Worm (Caenorhabditis elegans): ENCODE results near the gene F21C10.9.

The F21C10.9 gene

ce11 chrV:9054771-9055170, 43.7 kb downstream of the F21C10.9 start, which contains the start of gene swm-1:
Gene swm-1, minus strand, starts transcription at chrV:9054871.
- TF ChIP-seq fkh-6 (tag; optimal IDR thresholded peaks at IDR 0.05) (no peak), hlh-6 (tag; optimal IDR thresholded peaks at IDR 0.05) (no peak), lim-6 (tag; optimal IDR thresholded peaks at IDR 0.05) (no peak), unc-3 (GFP tag; conservative IDR thresholded peaks at IDR 0.05) (no peak), unc-3 (tag; optimal IDR thresholded peaks at IDR 0.05) (no peak), hlh-8 (tag; optimal IDR thresholded peaks at IDR 0.05) (no peak), ama-1 (optimal IDR thresholded peaks at IDR 0.05) (no peak), fax-1 (tag; optimal IDR thresholded peaks at IDR 0.05) (no peak), ceh-6 (GFP tag; optimal IDR thresholded peaks at IDR 0.05) (no peak), hlh-13 (GFP tag; optimal IDR thresholded peaks at IDR 0.05) (no peak), ceh-14 (tag; optimal IDR thresholded peaks at IDR 0.05) (no peak), F13H6.1 (tag; optimal IDR thresholded peaks at IDR 0.05) (no peak), hlh-30 (tag; optimal IDR thresholded peaks at IDR 0.05; ENCODE audit: insufficient read depth) (no peak), hlh-15 (tag; optimal IDR thresholded peaks at IDR 0.05) (no peak), K09A11.1 (tag; optimal IDR thresholded peaks at IDR 0.05; ENCODE audit: insufficient read depth) (no peak), ceh-34 (tag; optimal IDR thresholded peaks at IDR 0.05) (no peak), elt-2 (tag; optimal IDR thresholded peaks at IDR 0.05) (no peak), Y22D7AL.16 (tag; optimal IDR thresholded peaks at IDR 0.05) (no peak), ceh-18 (tag; optimal IDR thresholded peaks at IDR 0.05) (no peak)

- TF ChIP-seq ceh-22 (tag; optimal IDR thresholded peaks at IDR 0.05) (no peak), pat-9 (tag; optimal IDR thresholded peaks at IDR 0.05) (no peak), ref-2 (tag; optimal IDR thresholded peaks at IDR 0.05) (no peak), nfya-1 (tag; optimal IDR thresholded peaks at IDR 0.05) (no peak), pros-1 (tag; optimal IDR thresholded peaks at IDR 0.05) (no peak), eyg-1 (tag; optimal IDR thresholded peaks at IDR 0.05) (no peak), sox-4 (tag; optimal IDR thresholded peaks at IDR 0.05) (no peak), C08G9.2 (tag; optimal IDR thresholded peaks at IDR 0.05) (no peak), pha-4 (tag; optimal IDR thresholded peaks at IDR 0.05) (no peak), K02D7.2 (tag; optimal IDR thresholded peaks at IDR 0.05) (no peak), ceh-30 (tag; optimal IDR thresholded peaks at IDR 0.05) (no peak)
Observed at ce11 chrV:9053969-9054368, 44.5 kb downstream of the F21C10.9 start, which contains the start of gene C25E10.8. Gene C25E10.8, minus strand, starts transcription at chrV:9054069.

- TF ChIP-seq hlh-6 (tag; optimal IDR thresholded peaks at IDR 0.05), result no peak
- TF ChIP-seq hlh-15 (tag; optimal IDR thresholded peaks at IDR 0.05), result no peak
- no peak for TF ChIP-seq ahr-1 (tag; optimal IDR thresholded peaks at IDR 0.05)
- no peak for TF ChIP-seq lim-6 (tag; optimal IDR thresholded peaks at IDR 0.05)
- TF ChIP-seq unc-3 (GFP tag; conservative IDR thresholded peaks at IDR 0.05), result no peak
- no peak for TF ChIP-seq unc-3 (tag; optimal IDR thresholded peaks at IDR 0.05)
- TF ChIP-seq ceh-24 (tag; optimal IDR thresholded peaks at IDR 0.05), result no peak
- no peak for TF ChIP-seq unc-86 (tag; optimal IDR thresholded peaks at IDR 0.05)
- TF ChIP-seq pag-3 (tag; optimal IDR thresholded peaks at IDR 0.05; ENCODE audit: borderline replicate concordance), result no peak
- TF ChIP-seq lin-11 (tag; optimal IDR thresholded peaks at IDR 0.05), result no peak
- TF ChIP-seq C08G9.2 (tag; optimal IDR thresholded peaks at IDR 0.05), result no peak
- TF ChIP-seq hlh-30 (tag; optimal IDR thresholded peaks at IDR 0.05; ENCODE audit: insufficient read depth), result no peak
Observed at ce11 chrV:9053235-9053634, 45.3 kb downstream of the F21C10.9 start.

DNA sequence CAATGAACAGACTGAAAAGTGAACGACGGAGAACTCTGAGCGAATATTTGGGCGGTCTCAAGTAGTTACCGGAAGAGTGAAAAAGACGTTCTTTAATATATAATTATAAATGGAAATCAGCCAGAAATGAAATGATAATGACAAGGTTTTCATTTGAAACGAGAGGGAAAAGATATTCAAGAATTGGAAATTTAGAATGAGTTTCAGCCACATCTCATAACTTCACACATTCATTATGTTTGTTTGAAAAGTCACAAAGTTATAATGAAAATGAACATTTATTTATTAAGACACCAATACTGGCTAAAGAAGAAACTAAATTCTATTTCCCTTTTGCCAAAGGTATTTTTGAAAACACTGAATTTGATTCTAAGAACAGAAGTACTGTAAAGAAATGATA, 47.4 kb downstream of the F21C10.9 start, which contains the start of gene C25E10.7:
Gene C25E10.7, minus strand, starts transcription at position 101 of the 400 bp plus-strand sequence.
- TF ChIP-seq ets-4 (tag; optimal IDR thresholded peaks at IDR 0.05) (no peak), ceh-24 (tag; optimal IDR thresholded peaks at IDR 0.05) (no peak), unc-86 (tag; optimal IDR thresholded peaks at IDR 0.05) (no peak), ceh-18 (tag; optimal IDR thresholded peaks at IDR 0.05) (no peak), Y22D7AL.16 (tag; optimal IDR thresholded peaks at IDR 0.05) (no peak), C08G9.2 (tag; optimal IDR thresholded peaks at IDR 0.05) (no peak), rnt-1 (tag; optimal IDR thresholded peaks at IDR 0.05) (no peak), ama-1 (optimal IDR thresholded peaks at IDR 0.05) (no peak), unc-55 (GFP tag; optimal IDR thresholded peaks at IDR 0.05) (no peak), tbx-7 (tag; optimal IDR thresholded peaks at IDR 0.05) (no peak), sox-2 (GFP tag; IDR thresholded peaks at IDR 0.05) (no peak), F13H6.1 (tag; optimal IDR thresholded peaks at IDR 0.05) (no peak), K09A11.1 (tag; optimal IDR thresholded peaks at IDR 0.05; ENCODE audit: insufficient read depth) (no peak), elt-4 (tag; optimal IDR thresholded peaks at IDR 0.05) (no peak), unc-42 (tag; optimal IDR thresholded peaks at IDR 0.05) (no peak), ceh-31 (tag; optimal IDR thresholded peaks at IDR 0.05) (no peak), sox-4 (tag; optimal IDR thresholded peaks at IDR 0.05) (no peak), pha-2 (tag; optimal IDR thresholded peaks at IDR 0.05) (no peak), elt-2 (tag; optimal IDR thresholded peaks at IDR 0.05) (no peak), nhr-232 (tag; optimal IDR thresholded peaks at IDR 0.05) (no peak)

Data from whole organism, late embryonic.